Fruit fly (Drosophila melanogaster): ENCODE measurements around the gene CG2059.
A peak's percentile ranks its signal among the peaks of the same experiment; 100 is the strongest.

CG2059 gene

dm6 chrX:7296721-7297227 is 10.6 kb downstream of the CG2059 start:
- TF ChIP-seq CG15710 (tag; optimal IDR thresholded peaks at IDR 0.05) (no peak), CG10348 (GFP tag; IDR thresholded peaks at IDR 0.05) (no peak), CG17806 (tag; optimal IDR thresholded peaks at IDR 0.05) (no peak), EcR (GFP tag; optimal IDR thresholded peaks at IDR 0.05) (no peak), CG8159 (tag; optimal IDR thresholded peaks at IDR 0.05) (no peak), CG32121 (GFP tag; IDR thresholded peaks at IDR 0.05) (no peak), CG12605 (GFP tag; IDR thresholded peaks at IDR 0.05) (no peak), Pif1A (GFP tag; optimal IDR thresholded peaks at IDR 0.05) (no peak), CG34367 (tag; optimal IDR thresholded peaks at IDR 0.05) (no peak), Ets98B (GFP tag; IDR thresholded peaks at IDR 0.05) (no peak), CG13204 (GFP tag; optimal IDR thresholded peaks at IDR 0.05) (no peak), gl (tag; optimal IDR thresholded peaks at IDR 0.05) (no peak)

- TF ChIP-seq Pif1B (GFP tag; optimal IDR thresholded peaks at IDR 0.05) (no peak), CG10348 (GFP tag; IDR thresholded peaks at IDR 0.05) (no peak), CG8159 (tag; optimal IDR thresholded peaks at IDR 0.05) (no peak), fd96Ca (GFP tag; IDR thresholded peaks at IDR 0.05) (no peak), CG32121 (GFP tag; IDR thresholded peaks at IDR 0.05) (no peak), D1 (tag; optimal IDR thresholded peaks at IDR 0.05) (no peak)
These were observed 12.2 kb downstream of the CG2059 start for dm6 chrX:7298323-7298722.

DNA sequence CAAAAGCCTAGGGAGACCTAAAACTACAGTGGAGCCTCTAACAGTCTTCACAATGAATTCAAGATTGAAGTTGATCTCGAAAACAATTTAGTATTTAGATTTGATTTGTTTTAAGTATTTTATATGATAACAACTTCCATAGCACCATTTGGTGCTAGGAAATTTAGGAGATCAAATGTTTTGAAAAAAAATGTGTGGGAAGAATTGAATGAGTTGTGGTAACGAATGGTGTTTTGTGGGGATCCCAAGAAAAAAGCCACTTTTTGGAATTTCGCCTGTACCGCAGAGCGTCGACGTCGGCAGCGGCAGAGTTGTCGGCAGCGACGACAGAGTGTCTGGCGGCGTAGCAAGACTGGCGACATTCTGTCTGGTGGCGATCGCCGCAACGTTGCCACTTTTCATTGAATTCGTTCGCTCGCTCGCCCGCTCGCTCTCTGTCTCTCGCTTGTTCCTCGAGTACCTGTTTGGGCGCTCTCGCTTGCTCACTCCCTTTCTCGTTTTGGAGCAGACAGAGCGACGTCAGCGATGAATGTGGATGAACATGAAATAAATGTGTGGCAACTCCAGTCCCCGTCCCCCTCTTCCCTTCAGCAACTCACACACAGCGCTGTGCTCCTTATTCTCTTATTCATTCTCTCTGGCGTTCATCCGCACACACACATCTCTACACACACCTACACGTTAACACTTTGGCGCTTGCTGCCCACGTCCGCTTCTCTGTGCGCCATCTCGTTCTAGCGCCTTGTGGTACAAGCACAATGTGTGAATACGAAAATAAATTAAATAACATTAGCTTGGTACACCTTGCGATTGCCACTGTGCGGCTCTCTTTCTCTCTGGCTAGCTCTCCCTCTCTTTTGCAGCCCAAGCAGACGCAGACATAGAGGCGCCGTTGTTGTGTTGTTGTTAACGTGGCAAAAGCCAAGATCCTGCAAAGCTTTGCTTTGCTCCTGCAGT is 13.5 kb downstream of the CG2059 start:
- peak; percentile 19 for TF ChIP-seq Snoo (tag; optimal IDR thresholded peaks at IDR 0.05)
- peak; percentile 71 for TF ChIP-seq CG15710 (tag; optimal IDR thresholded peaks at IDR 0.05)
- no peak; the same call in 2 of the 3 replicates for TF ChIP-seq CG4496 (GFP tag; IDR thresholded peaks at IDR 0.05)
- TF ChIP-seq Ets98B (GFP tag; IDR thresholded peaks at IDR 0.05) = peak; percentile 4
- peak; percentile 27 for TF ChIP-seq fd96Ca (GFP tag; IDR thresholded peaks at IDR 0.05)
- no peak for TF ChIP-seq CG13204 (GFP tag; optimal IDR thresholded peaks at IDR 0.05)
- TF ChIP-seq CG10348 (GFP tag; IDR thresholded peaks at IDR 0.05) = 0 out of 2 replicates have a peak, but pooled peaks have one; percentile 42
- TF ChIP-seq CG8159 (tag; optimal IDR thresholded peaks at IDR 0.05) = peak; percentile 75
- no peak for TF ChIP-seq gl (tag; optimal IDR thresholded peaks at IDR 0.05)
- TF ChIP-seq CG8301 (tag; optimal IDR thresholded peaks at IDR 0.05) = peak; percentile 60
- peak; percentile 55 for TF ChIP-seq CG9948 (tag; optimal IDR thresholded peaks at IDR 0.05)
- TF ChIP-seq CG17806 (tag; optimal IDR thresholded peaks at IDR 0.05) = peak; percentile 60
- TF ChIP-seq D1 (tag; optimal IDR thresholded peaks at IDR 0.05) = no peak
- TF ChIP-seq Pif1B (GFP tag; optimal IDR thresholded peaks at IDR 0.05) = peak; percentile 8
- TF ChIP-seq CG14655 (GFP tag; optimal IDR thresholded peaks at IDR 0.05) = peak; percentile 67
- TF ChIP-seq EcR (GFP tag; optimal IDR thresholded peaks at IDR 0.05) = peak; percentile 34
- peak; percentile 46 for TF ChIP-seq CG32121 (GFP tag; IDR thresholded peaks at IDR 0.05)
- peak; percentile 22; the same call in 1 of the 2 replicates for TF ChIP-seq rn (GFP tag; IDR thresholded peaks at IDR 0.05)
- TF ChIP-seq CG34367 (tag; optimal IDR thresholded peaks at IDR 0.05) = peak; percentile 44
- no peak; the same call in 1 of the 2 replicates for TF ChIP-seq CG12605 (GFP tag; IDR thresholded peaks at IDR 0.05)
- TF ChIP-seq Pif1A (GFP tag; optimal IDR thresholded peaks at IDR 0.05) = peak; percentile 52

DNA sequence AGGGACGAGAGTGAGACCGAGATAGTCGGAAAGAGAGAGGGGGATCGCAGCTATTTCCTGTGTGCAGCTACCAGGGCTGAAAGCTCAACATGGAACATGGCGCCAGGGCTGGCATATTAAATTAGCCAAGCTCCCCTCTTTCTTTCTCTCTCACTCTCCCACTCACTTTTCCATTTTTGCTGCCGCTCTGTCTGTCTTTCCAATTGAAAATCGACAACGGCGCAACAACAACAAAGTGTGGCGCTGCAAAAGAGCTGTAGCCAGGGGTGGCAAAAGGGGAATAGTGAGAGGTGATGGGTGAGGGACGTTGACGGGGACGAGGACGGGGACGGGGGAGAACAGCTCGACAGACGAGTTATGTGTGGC is 14.2 kb downstream of the CG2059 start:
- TF ChIP-seq gl (tag; optimal IDR thresholded peaks at IDR 0.05) = no peak
- TF ChIP-seq rn (GFP tag; IDR thresholded peaks at IDR 0.05) = no peak
- no peak for TF ChIP-seq CG13204 (GFP tag; optimal IDR thresholded peaks at IDR 0.05)
- TF ChIP-seq CG10348 (GFP tag; IDR thresholded peaks at IDR 0.05) = no peak
- peak; percentile 17 for TF ChIP-seq CG8301 (tag; optimal IDR thresholded peaks at IDR 0.05)
- TF ChIP-seq CG15710 (tag; optimal IDR thresholded peaks at IDR 0.05) = peak; percentile 42
- TF ChIP-seq Pif1A (GFP tag; optimal IDR thresholded peaks at IDR 0.05) = peak; percentile 16
- TF ChIP-seq CG9948 (tag; optimal IDR thresholded peaks at IDR 0.05) = peak; percentile 37
- TF ChIP-seq Ets98B (GFP tag; IDR thresholded peaks at IDR 0.05) = peak; percentile 37
- peak; percentile 11 for TF ChIP-seq Pif1B (GFP tag; optimal IDR thresholded peaks at IDR 0.05)
- TF ChIP-seq EcR (GFP tag; optimal IDR thresholded peaks at IDR 0.05) = no peak
- TF ChIP-seq CG8159 (tag; optimal IDR thresholded peaks at IDR 0.05) = peak; percentile 62
- no peak; the same call in 2 of the 3 replicates for TF ChIP-seq CG4496 (GFP tag; IDR thresholded peaks at IDR 0.05)
- peak; percentile 18 for TF ChIP-seq CG34367 (tag; optimal IDR thresholded peaks at IDR 0.05)
- TF ChIP-seq Snoo (tag; optimal IDR thresholded peaks at IDR 0.05) = no peak
- TF ChIP-seq D1 (tag; optimal IDR thresholded peaks at IDR 0.05) = no peak
- TF ChIP-seq CG14655 (GFP tag; optimal IDR thresholded peaks at IDR 0.05) = peak; percentile 21
- no peak for TF ChIP-seq CG12605 (GFP tag; IDR thresholded peaks at IDR 0.05)
- peak; percentile 40 for TF ChIP-seq CG17806 (tag; optimal IDR thresholded peaks at IDR 0.05)
- TF ChIP-seq fd96Ca (GFP tag; IDR thresholded peaks at IDR 0.05) = peak; percentile 73
- 0 out of 2 replicates have a peak, but pooled peaks have one; percentile 40 for TF ChIP-seq CG32121 (GFP tag; IDR thresholded peaks at IDR 0.05)

dm6 chrX:7300722-7301350 is 14.7 kb downstream of the CG2059 start:
- TF ChIP-seq CG32121 (GFP tag; IDR thresholded peaks at IDR 0.05) (peak; percentile 58), rn (GFP tag; IDR thresholded peaks at IDR 0.05) (0 out of 2 replicates have a peak, but pooled peaks have one; percentile 13), CG10348 (GFP tag; IDR thresholded peaks at IDR 0.05) (peak; percentile 61; the same call in 1 of the 2 replicates), CG8159 (tag; optimal IDR thresholded peaks at IDR 0.05) (no peak), fd96Ca (GFP tag; IDR thresholded peaks at IDR 0.05) (peak; percentile 66), Snoo (tag; optimal IDR thresholded peaks at IDR 0.05) (peak; percentile 10), Ets98B (GFP tag; IDR thresholded peaks at IDR 0.05) (peak; percentile 71), gl (tag; optimal IDR thresholded peaks at IDR 0.05) (no peak), EcR (GFP tag; optimal IDR thresholded peaks at IDR 0.05) (peak; percentile 67), Pif1B (GFP tag; optimal IDR thresholded peaks at IDR 0.05) (no peak), CG34367 (tag; optimal IDR thresholded peaks at IDR 0.05) (no peak), D1 (tag; optimal IDR thresholded peaks at IDR 0.05) (no peak), CG8301 (tag; optimal IDR thresholded peaks at IDR 0.05) (no peak), CG12605 (GFP tag; IDR thresholded peaks at IDR 0.05) (peak; percentile 7; the same call in 1 of the 2 replicates), Pif1A (GFP tag; optimal IDR thresholded peaks at IDR 0.05) (no peak), CG13204 (GFP tag; optimal IDR thresholded peaks at IDR 0.05) (peak; percentile 95), CG17806 (tag; optimal IDR thresholded peaks at IDR 0.05) (no peak), CG4496 (GFP tag; IDR thresholded peaks at IDR 0.05) (peak; percentile 42; the same call in 2 of the 3 replicates)

Data from whole organism, pupa.